Worm (Caenorhabditis elegans): ENCODE data around the gene C45B2.2.

DNA sequence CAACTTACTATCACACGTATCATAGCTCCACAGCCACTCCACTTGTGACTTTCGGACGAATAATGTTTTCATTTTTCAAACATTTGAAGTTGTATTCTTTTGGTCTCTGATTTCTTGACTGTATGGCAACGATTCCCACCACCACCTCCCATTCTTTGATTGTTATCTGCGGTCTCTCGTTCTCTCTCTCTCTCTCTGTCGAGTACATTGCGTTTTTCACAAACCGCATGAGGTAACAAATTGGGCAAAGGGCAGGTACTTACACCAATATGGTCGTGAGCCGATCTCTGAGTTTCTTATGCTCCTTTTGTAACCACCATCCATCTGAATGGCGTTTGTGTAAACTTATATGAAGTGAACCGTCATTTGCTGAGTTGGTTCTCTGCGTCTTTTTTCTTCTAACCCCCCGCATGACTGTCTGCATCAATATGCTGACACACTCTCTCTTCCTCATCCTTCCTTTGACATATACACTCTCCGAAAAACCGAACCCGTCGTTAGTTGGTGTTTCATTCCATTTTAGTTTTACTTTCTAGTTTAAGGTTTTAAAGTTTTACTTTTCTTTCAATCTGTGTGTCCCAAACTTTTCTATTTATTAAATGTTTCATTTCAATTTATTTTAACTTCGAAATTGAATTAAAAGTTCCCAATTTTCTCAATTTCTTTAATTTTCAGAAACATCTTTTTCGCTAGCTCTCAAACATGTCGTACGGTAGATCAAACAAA lies 26.8 kb upstream of the C45B2.2 start, which contains the start of gene gln-1:
- no peak for TF ChIP-seq blmp-1 (tag; optimal IDR thresholded peaks at IDR 0.05; ENCODE audit: insufficient read depth)
- TF ChIP-seq lsy-2 (tag; optimal IDR thresholded peaks at IDR 0.05), result no peak
- no peak for TF ChIP-seq lin-13 (GFP tag; optimal IDR thresholded peaks at IDR 0.05)
- no peak for TF ChIP-seq lin-39 (tag; optimal IDR thresholded peaks at IDR 0.05)
- no peak for TF ChIP-seq dmd-4 (tag; optimal IDR thresholded peaks at IDR 0.05)
